Worm (Caenorhabditis elegans) whole organism, L4/young adult: ENCODE results near the gene pgp-12.

ENCODE experiments used
- W03F9.2 ChIP-seq: fragments of 150-350 bp; optimal IDR thresholded peaks from 2 replicates; lab custom pipeline; 2014; ENCODE audit warnings: missing biosample characterization, missing genetic modification characterization
- him-1 ChIP-seq: sonication (generic microtip); optimal IDR thresholded peaks from 2 replicates; lab custom pipeline; 2016; ENCODE audit warnings: missing genotype, missing genetic modification reagents, missing genetic modification characterization, missing compliant biosample characterization

ce11 chrX:12749530-12750240 is 18.1 kb downstream of the pgp-12 start, which contains the start of gene pgp-14:
- TF ChIP-seq him-1 (tag; lab: Kevin White, UChicago) (no peak), W03F9.2 (tag; lab: Kevin White, UChicago) (no peak)
